Fruit fly (Drosophila melanogaster) S2 (cell line): ENCODE results near the gene dop.

Experiments used
- CG8478 ChIP-seq: fragments of >200 bp; optimal IDR thresholded peaks from 2 replicates; lab custom pipeline; 2018
- CTCF ChIP-seq, 2 experiments: fragments of >200 bp; optimal IDR thresholded peaks; 2 replicates each; lab custom pipeline; 2018

dop gene

dm6 chr3L:15530638-15531225 lies 35.1 kb upstream of the dop start:
- no peak for TF ChIP-seq CG8478

- no peak for TF ChIP-seq CTCF (optimal IDR thresholded peaks at IDR 0.05; lab: Kevin White, UChicago)
- no peak for TF ChIP-seq CG8478
Measured at dm6 chr3L:15531423-15532325, 34.1 kb upstream of the dop start, which contains the start of gene CG43248. TSS of gene CG43248 (minus strand) at chr3L:15531473.

dm6 chr3L:15532368-15533030 lies 33.3 kb upstream of the dop start:
- TF ChIP-seq CTCF (optimal IDR thresholded peaks at IDR 0.05; lab: Kevin White, UChicago) (no peak), CG8478 (no peak)

dm6 chr3L:15533402-15534129 lies 32.2 kb upstream of the dop start:
- TF ChIP-seq CG8478 (no peak), CTCF (optimal IDR thresholded peaks at IDR 0.05; lab: Kevin White, UChicago) (no peak)

dm6 chr3L:15534274-15535227 lies 31.3 kb upstream of the dop start:
- TF ChIP-seq CG8478 = no peak
- no peak for TF ChIP-seq CTCF (optimal IDR thresholded peaks at IDR 0.05; lab: Kevin White, UChicago)

- TF ChIP-seq CG8478 (no peak), CTCF (optimal IDR thresholded peaks at IDR 0.05; lab: Kevin White, UChicago) (no peak)
Measured at dm6 chr3L:15535228-15535598, 30.6 kb upstream of the dop start, which contains the start of gene CrebA. TSS of gene CrebA (plus strand) at chr3L:15535395.

dm6 chr3L:15535800-15536225 lies 30.0 kb upstream of the dop start:
- TF ChIP-seq CG8478 = no peak
- no peak for TF ChIP-seq CTCF (optimal IDR thresholded peaks at IDR 0.05; lab: Kevin White, UChicago)

dm6 chr3L:15536550-15536949 lies 29.3 kb upstream of the dop start:
- no peak for TF ChIP-seq CTCF (optimal IDR thresholded peaks at IDR 0.05; lab: Kevin White, UChicago)
- TF ChIP-seq CG8478 = no peak

- TF ChIP-seq CTCF (optimal IDR thresholded peaks at IDR 0.05; lab: Kevin White, UChicago) = no peak
- TF ChIP-seq CG8478 = no peak
Measured at dm6 chr3L:15537916-15538581, 27.8 kb upstream of the dop start.

- no peak for TF ChIP-seq CTCF (optimal IDR thresholded peaks at IDR 0.05; lab: Kevin White, UChicago)
Measured at dm6 chr3L:15538582-15539490, 27.0 kb upstream of the dop start.

- TF ChIP-seq CG8478 = no peak
- no peak for TF ChIP-seq CTCF (optimal IDR thresholded peaks at IDR 0.05; lab: Kevin White, UChicago)
Measured at dm6 chr3L:15539903-15540409, 25.9 kb upstream of the dop start.

- no peak for TF ChIP-seq CTCF (optimal IDR thresholded peaks at IDR 0.05; lab: Kevin White, UChicago)
- no peak for TF ChIP-seq CG8478
Measured at dm6 chr3L:15540682-15541081, 25.1 kb upstream of the dop start.
